Fruit fly (Drosophila melanogaster) whole organism, embryonic: ENCODE measurements around the gene CG33287.

ENCODE experiments used
- CG12236 ChIP-seq: fragments of 200-800 bp; sonication (Bioruptor generic); optimal IDR thresholded peaks from 2 replicates; lab custom pipeline; 2016; ENCODE audit warnings: missing biosample characterization, missing genetic modification characterization
- CG12391 ChIP-seq: fragments of 200-800 bp; sonication (Bioruptor generic); optimal IDR thresholded peaks from 3 replicates; lab custom pipeline; 2018; ENCODE audit warnings: missing biosample characterization, mild to moderate bottlenecking, missing genetic modification characterization, moderate library complexity
- CG12942 ChIP-seq: fragments of 200-800 bp; sonication (Bioruptor generic); optimal IDR thresholded peaks from 3 replicates; lab custom pipeline; 2016; ENCODE audit warnings: missing biosample characterization, missing genetic modification characterization
- CG14710 ChIP-seq: fragments of 200-800 bp; sonication (Bioruptor generic); optimal IDR thresholded peaks from 3 replicates; lab custom pipeline; 2019; ENCODE audit warnings: missing biosample characterization, mild to moderate bottlenecking, missing genetic modification characterization, moderate library complexity
- CG15269 ChIP-seq: fragments of 200-800 bp; sonication (Bioruptor generic); optimal IDR thresholded peaks from 2 replicates; lab custom pipeline; 2018; ENCODE audit warnings: missing biosample characterization, mild to moderate bottlenecking, missing genetic modification characterization, moderate library complexity
- CG1529 ChIP-seq: fragments of 200-800 bp; sonication (Bioruptor generic); optimal IDR thresholded peaks from 3 replicates; lab custom pipeline; 2018; ENCODE audit warnings: missing biosample characterization, missing genetic modification characterization
- CG15514 ChIP-seq: fragments of 200-800 bp; sonication (Bioruptor generic); optimal IDR thresholded peaks from 3 replicates; lab custom pipeline; 2017; ENCODE audit warnings: missing biosample characterization, missing genetic modification characterization, mild to moderate bottlenecking, moderate library complexity, missing genetic modification reagents
- CG17186 ChIP-seq: fragments of 200-800 bp; sonication (Bioruptor generic); optimal IDR thresholded peaks from 3 replicates; lab custom pipeline; 2017; ENCODE audit warnings: missing biosample characterization, missing genetic modification reagents, missing genetic modification characterization
- CG18764 ChIP-seq: fragments of 200-800 bp; sonication (Bioruptor generic); optimal IDR thresholded peaks from 3 replicates; lab custom pipeline; 2016; ENCODE audit warnings: missing biosample characterization, missing genetic modification characterization
- CG2875 ChIP-seq: fragments of 200-800 bp; sonication (Bioruptor generic); optimal IDR thresholded peaks from 2 replicates; lab custom pipeline; 2017; ENCODE audit warnings: missing biosample characterization, mild to moderate bottlenecking, missing genetic modification characterization, missing genetic modification reagents
- CG30020 ChIP-seq: fragments of 200-800 bp; optimal IDR thresholded peaks from 2 replicates; lab custom pipeline; 2019; ENCODE audit warnings: missing biosample characterization, mild to moderate bottlenecking, missing genetic modification characterization, moderate library complexity
- CG3407 ChIP-seq: fragments of 200-800 bp; sonication (Bioruptor generic); optimal IDR thresholded peaks from 2 replicates; lab custom pipeline; 2018; ENCODE audit warnings: missing biosample characterization, mild to moderate bottlenecking, missing genetic modification characterization
- CG4328 ChIP-seq: fragments of 200-800 bp; sonication (Bioruptor generic); optimal IDR thresholded peaks from 3 replicates; lab custom pipeline; 2017; ENCODE audit warnings: missing biosample characterization, missing genetic modification reagents, missing genetic modification characterization
- CG4360 ChIP-seq: fragments of 200-800 bp; sonication (Bioruptor generic); IDR thresholded peaks from 2 replicates; pipeline ENCODE4 v1.3.6; 2022; ENCODE audit warnings: missing biosample characterization, missing genetic modification characterization
- CG4707 ChIP-seq: fragments of 200-800 bp; sonication (Bioruptor generic); optimal IDR thresholded peaks from 2 replicates; lab custom pipeline; 2018; ENCODE audit warnings: missing biosample characterization, mild to moderate bottlenecking, missing genetic modification characterization, moderate library complexity
- CG6254 ChIP-seq: fragments of 200-800 bp; sonication (Bioruptor generic); optimal IDR thresholded peaks from 3 replicates; lab custom pipeline; 2017; ENCODE audit warnings: mild to moderate bottlenecking, missing biosample characterization, missing genetic modification reagents, missing genetic modification characterization
- CG6272 ChIP-seq: fragments of 200-800 bp; sonication (Bioruptor generic); IDR thresholded peaks from 2 replicates; pipeline ENCODE4 v1.3.6; 2022; ENCODE audit warnings: missing biosample characterization, missing genetic modification characterization
- CG7987 ChIP-seq: fragments of 200-800 bp; sonication (Bioruptor generic); optimal IDR thresholded peaks from 2 replicates; lab custom pipeline; 2018; ENCODE audit warnings: missing biosample characterization, mild to moderate bottlenecking, missing genetic modification characterization, moderate library complexity
- CG8924 ChIP-seq: fragments of 200-800 bp; optimal IDR thresholded peaks from 3 replicates; lab custom pipeline; 2019; ENCODE audit warnings: missing biosample characterization, mild to moderate bottlenecking, missing genetic modification characterization, moderate library complexity
- CTCF ChIP-seq: fragments of 200-800 bp; sonication (Bioruptor generic); optimal IDR thresholded peaks from 2 replicates; lab custom pipeline; 2017; ENCODE audit warnings: missing biosample characterization, mild to moderate bottlenecking, missing genetic modification characterization, moderate library complexity
- D ChIP-seq, 2 experiments: fragments of 200-800 bp in 1 of 2; fragments of >200 bp in 1 of 2; sonication (Bioruptor generic) in 1 of 2; optimal IDR thresholded peaks; 2 replicates in 1 of 2; 3 replicates in 1 of 2; lab custom pipeline; 2017; ENCODE audit warnings: mild to moderate bottlenecking in 1 of 2, missing biosample characterization in 1 of 2, missing genetic modification characterization in 1 of 2, missing genetic modification reagents in 1 of 2
- D19B ChIP-seq: fragments of 200-800 bp; sonication (Bioruptor generic); optimal IDR thresholded peaks from 2 replicates; lab custom pipeline; 2017; ENCODE audit warnings: missing biosample characterization, mild to moderate bottlenecking, missing genetic modification characterization
- Dbx ChIP-seq: fragments of 200-800 bp; sonication (Bioruptor generic); IDR thresholded peaks from 3 replicates; pipeline ENCODE4 v1.3.6; 2022; ENCODE audit warnings: missing biosample characterization, missing genetic modification characterization
- Dip2 ChIP-seq: fragments of 200-800 bp; sonication (Bioruptor generic); IDR thresholded peaks from 2 replicates; pipeline ENCODE4 v1.3.6; 2022; ENCODE audit warnings: missing biosample characterization, missing genetic modification characterization
- Gsc ChIP-seq: fragments of 200-800 bp; sonication (Bioruptor generic); IDR thresholded peaks from 2 replicates; pipeline ENCODE4 v1.3.6; 2022; ENCODE audit warnings: missing biosample characterization, missing genetic modification characterization
- HmgZ ChIP-seq: fragments of 200-800 bp; sonication (Bioruptor generic); optimal IDR thresholded peaks from 2 replicates; lab custom pipeline; 2018; ENCODE audit warnings: missing biosample characterization, mild to moderate bottlenecking, missing genetic modification characterization
- Kr ChIP-seq: fragments of 200-800 bp; sonication (Bioruptor generic); optimal IDR thresholded peaks from 2 replicates; lab custom pipeline; 2017; ENCODE audit warnings: missing biosample characterization, mild to moderate bottlenecking, missing genetic modification characterization
- NC2β ChIP-seq: fragments of 200-800 bp; sonication (Bioruptor generic); optimal IDR thresholded peaks from 2 replicates; lab custom pipeline; 2016; ENCODE audit warnings: missing biosample characterization, missing genetic modification characterization
- Opbp ChIP-seq: fragments of 200-800 bp; sonication (Bioruptor generic); IDR thresholded peaks from 3 replicates; pipeline ENCODE4 v1.3.6; 2022; ENCODE audit warnings: missing biosample characterization, missing genetic modification characterization; ENCODE audit not compliant: partially characterized antibody
- Rx ChIP-seq: fragments of 200-800 bp; sonication (Bioruptor generic); IDR thresholded peaks from 2 replicates; pipeline ENCODE4 v1.3.6; 2022; ENCODE audit warnings: missing biosample characterization, missing genetic modification characterization
- ap ChIP-seq: fragments of 200-800 bp; sonication (Bioruptor generic); IDR thresholded peaks from 2 replicates; pipeline ENCODE4 v1.3.6; 2022; ENCODE audit warnings: missing biosample characterization, missing genetic modification characterization
- bbx ChIP-seq: fragments of 200-800 bp; sonication (Bioruptor generic); IDR thresholded peaks from 2 replicates; pipeline ENCODE4 v1.3.6; 2022; ENCODE audit warnings: missing biosample characterization, missing genetic modification characterization; ENCODE audit not compliant: partially characterized antibody
- bsh ChIP-seq, 2 experiments: fragments of 200-800 bp; sonication (Bioruptor generic); optimal IDR thresholded peaks; 2 replicates each; lab custom pipeline; 2017 to 2018; ENCODE audit warnings: mild to moderate bottlenecking in 2 of 2, missing biosample characterization in 2 of 2, missing genetic modification characterization in 2 of 2, moderate library complexity in 1 of 2
- cwo ChIP-seq: fragments of 200-800 bp; sonication (Bioruptor generic); optimal IDR thresholded peaks from 3 replicates; lab custom pipeline; 2017; ENCODE audit warnings: missing biosample characterization, missing genetic modification characterization, mild to moderate bottlenecking, moderate library complexity, missing genetic modification reagents
- dmrt11E ChIP-seq: fragments of 200-800 bp; sonication (Bioruptor generic); optimal IDR thresholded peaks from 3 replicates; lab custom pipeline; 2018; ENCODE audit warnings: missing biosample characterization, mild to moderate bottlenecking, missing genetic modification characterization, moderate library complexity
- gce ChIP-seq: fragments of 200-800 bp; sonication (Bioruptor generic); IDR thresholded peaks from 3 replicates; pipeline ENCODE4 v1.3.6; 2022; ENCODE audit warnings: missing biosample characterization, missing genetic modification characterization
- her ChIP-seq: fragments of 200-800 bp; sonication (Bioruptor generic); optimal IDR thresholded peaks from 2 replicates; lab custom pipeline; 2016; ENCODE audit warnings: missing biosample characterization, missing genetic modification characterization
- mam ChIP-seq: fragments of 200-800 bp; sonication (Bioruptor generic); optimal IDR thresholded peaks from 3 replicates; lab custom pipeline; 2016; ENCODE audit warnings: missing biosample characterization, missing genetic modification characterization
- nau ChIP-seq: fragments of 200-800 bp; sonication (Bioruptor generic); optimal IDR thresholded peaks from 3 replicates; lab custom pipeline; 2017; ENCODE audit warnings: missing biosample characterization, mild to moderate bottlenecking, missing genetic modification characterization, missing genetic modification reagents
- onecut ChIP-seq: fragments of 200-800 bp; sonication (Bioruptor generic); IDR thresholded peaks from 2 replicates; pipeline ENCODE4 v1.3.6; 2022; ENCODE audit warnings: missing biosample characterization, missing genetic modification characterization
- pnt ChIP-seq: fragments of 200-800 bp; sonication (Bioruptor generic); optimal IDR thresholded peaks from 3 replicates; lab custom pipeline; 2016; ENCODE audit warnings: missing biosample characterization, missing genetic modification characterization
- sd ChIP-seq: fragments of 200-800 bp; sonication (Bioruptor generic); optimal IDR thresholded peaks from 3 replicates; lab custom pipeline; 2018; ENCODE audit warnings: missing biosample characterization, mild to moderate bottlenecking, missing genetic modification characterization, moderate library complexity
- sens ChIP-seq: fragments of 200-800 bp; sonication (Bioruptor generic); peaks from one replicate; lab custom pipeline; 2016; ENCODE audit warnings: missing biosample characterization, missing genetic modification characterization
- sqz ChIP-seq: fragments of 200-800 bp; sonication (Bioruptor generic); optimal IDR thresholded peaks from 3 replicates; lab custom pipeline; 2018; ENCODE audit warnings: missing biosample characterization, mild to moderate bottlenecking, missing genetic modification characterization
- sr ChIP-seq: fragments of 200-800 bp; sonication (Bioruptor generic); IDR thresholded peaks from 3 replicates; pipeline ENCODE4 v1.3.6; 2022; ENCODE audit warnings: missing biosample characterization, missing genetic modification characterization
- stwl ChIP-seq: fragments of 200-800 bp; sonication (Bioruptor generic); optimal IDR thresholded peaks from 3 replicates; lab custom pipeline; 2018; ENCODE audit warnings: missing biosample characterization, mild to moderate bottlenecking, missing genetic modification characterization, moderate library complexity
- trem ChIP-seq: fragments of 200-800 bp; optimal IDR thresholded peaks from 3 replicates; lab custom pipeline; 2019; ENCODE audit warnings: missing biosample characterization, mild to moderate bottlenecking, missing genetic modification characterization, moderate library complexity
- yki ChIP-seq: fragments of >200 bp; optimal IDR thresholded peaks from 3 replicates; lab custom pipeline; 2018

CG33287 gene

DNA sequence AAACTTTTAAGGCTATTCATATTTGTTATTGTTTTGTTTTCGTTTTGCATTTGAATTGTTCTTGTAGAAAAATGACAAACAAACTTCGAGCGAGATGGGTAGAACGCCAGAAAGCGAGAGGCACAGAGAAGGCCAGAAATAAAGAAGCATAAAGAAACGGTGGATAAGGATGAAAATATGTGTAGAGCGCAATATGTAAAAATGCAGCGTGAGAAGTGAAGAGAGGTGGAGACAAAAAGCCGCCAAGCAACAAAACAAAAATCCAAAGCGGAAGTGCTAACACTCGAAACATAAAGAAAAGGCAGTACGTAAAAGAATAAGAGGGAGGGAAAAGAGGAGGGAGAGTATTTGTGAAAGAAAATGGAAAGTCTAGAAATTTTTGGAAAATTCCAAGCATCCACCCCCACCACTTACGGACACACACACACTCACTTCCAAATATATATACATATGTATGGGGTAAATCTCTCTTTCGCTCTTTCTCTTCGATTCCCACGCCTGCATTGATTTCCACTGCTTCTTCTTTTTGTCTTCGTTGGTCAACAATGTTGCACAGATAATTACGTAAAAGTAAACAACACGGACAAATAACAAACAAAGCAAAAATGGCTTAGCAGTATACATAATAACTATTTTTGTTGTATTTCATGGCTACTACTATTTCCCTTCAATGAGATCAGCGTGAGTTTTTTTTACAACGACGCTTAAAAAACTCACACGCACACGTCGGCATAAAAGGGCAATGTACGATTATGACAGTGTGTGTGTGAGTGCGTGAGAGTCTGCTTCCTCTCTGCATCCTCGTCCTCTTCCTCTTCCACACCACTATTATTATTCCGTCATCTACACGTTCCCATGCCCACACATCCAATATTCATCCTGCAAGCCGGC lies 37.1 kb upstream of the CG33287 start (continued):
- TF ChIP-seq CG8924 (tag; lab: Kevin White, UChicago) (peak; percentile 17), CG6254 (GFP tag; lab: Kevin White, UChicago) (peak; percentile 4), CG4707 (GFP tag; lab: Kevin White, UChicago) (peak; percentile 28), CG14710 (tag; lab: Kevin White, UChicago) (peak; percentile 41), CG3407 (peak; percentile 66), bsh (GFP tag; optimal IDR thresholded peaks at IDR 0.05; lab: Kevin White, UChicago) (peak in 1 of 2 experiments; percentile 49), CG12236 (GFP tag; lab: Kevin White, UChicago) (peak; percentile 20), CG18764 (peak; percentile 42), D (optimal IDR thresholded peaks at IDR 0.05; lab: Kevin White, UChicago) (no peak), D (GFP tag; optimal IDR thresholded peaks at IDR 0.05; lab: Kevin White, UChicago) (peak; percentile 27), CG2875 (GFP tag; lab: Kevin White, UChicago) (peak; percentile 78), HmgZ (tag; lab: Kevin White, UChicago) (no peak), sd (peak; percentile 96), D19B (GFP tag; lab: Kevin White, UChicago) (no peak), CG30020 (tag; lab: Kevin White, UChicago) (no peak), trem (tag; lab: Kevin White, UChicago) (no peak), dmrt11E (tag; lab: Kevin White, UChicago) (peak; percentile 40), sr (GFP tag; lab: Robert Waterston, UW) (peak; percentile 52; the same call in 1 of the 3 replicates), cwo (peak; percentile 5), CG7987 (GFP tag; lab: Kevin White, UChicago) (peak; percentile 49), CG12391 (tag; lab: Kevin White, UChicago) (peak; percentile 1), Opbp (GFP tag; lab: Robert Waterston, UW) (no peak), CG12942 (GFP tag; lab: Kevin White, UChicago) (peak; percentile 14), gce (GFP tag; lab: Robert Waterston, UW) (0 out of 3 replicates have a peak, but pooled peaks have one; percentile 9), onecut (peak; percentile 56), pnt (peak; percentile 32), sqz (GFP tag; lab: Kevin White, UChicago) (peak; percentile 82), her (GFP tag; lab: Kevin White, UChicago) (peak; percentile 14), CG1529 (GFP tag; lab: Kevin White, UChicago) (peak; percentile 33), CG4360 (GFP tag; lab: Robert Waterston, UW) (0 out of 2 replicates have a peak, but pooled peaks have one; percentile 3)

DNA sequence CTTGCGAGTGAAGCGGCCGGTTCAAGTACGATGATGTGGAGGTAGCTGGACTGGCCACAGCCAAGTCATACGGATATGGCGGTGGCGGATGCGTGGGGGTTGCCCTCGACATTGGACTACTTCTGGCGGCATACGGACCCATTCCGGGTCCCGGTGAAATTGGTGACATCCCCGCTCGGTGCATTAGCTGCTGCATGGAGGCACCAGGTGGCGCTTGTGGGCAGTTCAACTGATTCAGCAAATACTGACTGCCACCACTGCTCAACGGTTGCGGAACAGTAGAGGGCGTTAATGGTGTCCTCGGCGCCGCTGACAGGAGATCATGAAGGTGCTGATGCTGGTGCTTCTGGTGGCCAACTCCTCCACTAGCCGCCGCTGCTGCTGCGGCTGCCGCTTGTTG lies 29.2 kb upstream of the CG33287 start:
- TF ChIP-seq Dbx (GFP tag; lab: Robert Waterston, UW): 0 out of 3 replicates have a peak, but pooled peaks have one; percentile 15
- TF ChIP-seq ap: no peak
- peak; percentile 61 for TF ChIP-seq CTCF (GFP tag; lab: Kevin White, UChicago)

DNA sequence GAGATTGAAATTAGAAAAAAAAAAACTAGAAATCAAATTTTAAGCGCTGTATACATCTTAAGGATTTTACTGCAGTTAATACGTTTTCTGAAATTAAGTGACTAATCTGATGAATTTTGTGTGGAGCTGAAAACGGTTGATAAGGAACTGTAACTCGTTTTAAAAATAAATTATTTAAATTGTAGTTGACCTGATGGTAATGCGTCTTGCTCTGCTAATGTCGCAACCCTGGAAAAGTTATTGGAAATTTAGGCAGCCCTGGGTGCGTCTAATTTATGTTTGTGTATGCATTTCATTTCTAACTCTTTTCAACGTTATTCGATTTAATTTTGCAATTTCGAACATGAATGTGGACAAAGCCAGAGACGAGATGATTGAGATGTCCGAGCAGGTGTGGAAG lies 20.9 kb upstream of the CG33287 start, which contains the start of gene CG12984:
CG12984 (plus strand) TSS at position 301 of the 400 bp plus-strand sequence.
- TF ChIP-seq CG17186 (GFP tag; lab: Kevin White, UChicago) (no peak), Dip2 (no peak), CG4328 (no peak), NC2β (no peak), stwl (tag; lab: Kevin White, UChicago) (peak; percentile 32), CG6272 (GFP tag; lab: Robert Waterston, UW) (no peak), bbx (GFP tag; lab: Robert Waterston, UW) (0 out of 2 replicates have a peak, but pooled peaks have one; percentile 15), CG15269 (tag; lab: Kevin White, UChicago) (no peak), nau (GFP tag; lab: Kevin White, UChicago) (no peak), CG15514 (no peak), Rx (GFP tag; lab: Robert Waterston, UW) (no peak), Gsc (GFP tag; lab: Robert Waterston, UW) (no peak), Kr (GFP tag; lab: Kevin White, UChicago) (no peak), yki (lab: Kevin White, UChicago) (no peak), mam (GFP tag; lab: Kevin White, UChicago) (no peak), sens (GFP tag; lab: Kevin White, UChicago) (peak; percentile 70)
